Worm (Caenorhabditis elegans): ENCODE measurements around the gene C39B10.1.

- TF ChIP-seq nhr-90 (tag; optimal IDR thresholded peaks at IDR 0.05) (no peak), atf-7 (tag; optimal IDR thresholded peaks at IDR 0.05) (no peak), unc-130 (GFP tag; optimal IDR thresholded peaks at IDR 0.05) (no peak)
Measured at ce11 chrX:10488763-10489162, 25.3 kb upstream of the C39B10.1 start, which contains the start of gene C33D3.4.

Measured in whole organism, young adult.